Worm (Caenorhabditis elegans) whole organism, late embryonic: ENCODE results near the gene C24B5.4.

Experiments
- C38D4.7 ChIP-seq: fragments of 200-800 bp; sonication (Bioruptor generic); optimal IDR thresholded peaks from 2 replicates; lab custom pipeline; 2018; ENCODE audit warnings: mild to moderate bottlenecking, missing genetic modification characterization, moderate library complexity, missing compliant biosample characterization
- ceh-19 ChIP-seq: fragments of 200-800 bp; sonication (Bioruptor generic); optimal IDR thresholded peaks from 2 replicates; lab custom pipeline; 2018; ENCODE audit warnings: mild to moderate bottlenecking, missing genetic modification characterization, missing compliant biosample characterization
- ceh-22 ChIP-seq: sonication (generic microtip); optimal IDR thresholded peaks from 2 replicates; lab custom pipeline; 2017; ENCODE audit warnings: missing biosample characterization, missing genetic modification characterization
- ceh-24 ChIP-seq: sonication (generic microtip); optimal IDR thresholded peaks from 2 replicates; lab custom pipeline; 2016; ENCODE audit warnings: mild to moderate bottlenecking, missing genetic modification characterization, missing compliant biosample characterization
- ceh-45 ChIP-seq: fragments of 200-800 bp; sonication (Bioruptor generic); IDR thresholded peaks from 2 replicates; pipeline ENCODE4 v1.3.6; 2022; ENCODE audit warnings: missing genetic modification reagents, missing genetic modification characterization, missing compliant biosample characterization
- ets-4 ChIP-seq: sonication (generic microtip); optimal IDR thresholded peaks from 2 replicates; lab custom pipeline; 2016; ENCODE audit warnings: missing genetic modification characterization, missing compliant biosample characterization
- lim-6 ChIP-seq: sonication (generic microtip); optimal IDR thresholded peaks from 2 replicates; lab custom pipeline; 2016; ENCODE audit warnings: missing genetic modification characterization, missing compliant biosample characterization
- pqm-1 ChIP-seq: sonication (generic microtip); optimal IDR thresholded peaks from 2 replicates; lab custom pipeline; 2016; ENCODE audit warnings: missing genetic modification characterization, missing compliant biosample characterization
- sox-4 ChIP-seq: sonication (generic microtip); optimal IDR thresholded peaks from 2 replicates; lab custom pipeline; 2017; ENCODE audit warnings: mild to moderate bottlenecking, missing genetic modification characterization, inconsistent platforms, missing compliant biosample characterization
- unc-86 ChIP-seq: sonication (generic microtip); optimal IDR thresholded peaks from 2 replicates; lab custom pipeline; 2016; ENCODE audit warnings: missing genetic modification characterization, missing compliant biosample characterization

DNA sequence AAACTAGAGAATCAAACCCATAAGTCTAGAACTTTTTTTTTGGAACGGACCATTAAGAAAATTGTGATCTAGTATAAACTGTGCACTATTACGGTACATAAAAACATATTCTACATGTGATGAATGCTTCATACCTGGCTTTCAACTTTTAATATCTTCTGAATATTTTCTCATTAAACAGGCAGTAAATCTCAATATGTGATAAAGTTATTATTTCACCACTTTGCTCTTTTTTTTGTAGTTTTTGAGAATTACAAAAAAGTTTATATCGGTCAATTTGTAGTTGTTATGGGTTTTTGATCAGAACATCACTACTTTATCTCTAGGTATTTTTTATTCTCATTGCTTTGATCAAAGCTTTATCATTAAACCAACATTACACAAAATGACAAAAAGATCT lies 27.3 kb upstream of the C24B5.4 start:
- TF ChIP-seq ceh-45 (GFP tag; lab: Robert Waterston, UW), result no peak
- no peak for TF ChIP-seq sox-4 (tag; lab: Kevin White, UChicago)
- TF ChIP-seq lim-6 (tag; lab: Kevin White, UChicago), result no peak
- no peak for TF ChIP-seq ets-4 (tag; lab: Kevin White, UChicago)
- TF ChIP-seq pqm-1 (tag; lab: Kevin White, UChicago), result no peak
- TF ChIP-seq C38D4.7 (GFP tag; lab: Kevin White, UChicago), result no peak
- TF ChIP-seq unc-86 (tag; lab: Kevin White, UChicago), result no peak
- no peak for TF ChIP-seq ceh-22 (tag; lab: Kevin White, UChicago)
- TF ChIP-seq ceh-24 (tag; lab: Kevin White, UChicago), result no peak
- no peak for TF ChIP-seq ceh-19 (GFP tag; lab: Kevin White, UChicago)
